Worm (Caenorhabditis elegans) whole organism, L4/young adult: ENCODE results near the gene Y24D9A.7.

ENCODE experiments used
- W03F9.2 ChIP-seq: fragments of 150-350 bp; optimal IDR thresholded peaks from 2 replicates; lab custom pipeline; 2014; ENCODE audit warnings: missing biosample characterization, missing genetic modification characterization
- him-1 ChIP-seq: sonication (generic microtip); optimal IDR thresholded peaks from 2 replicates; lab custom pipeline; 2016; ENCODE audit warnings: missing genotype, missing genetic modification reagents, missing genetic modification characterization, missing compliant biosample characterization

ce11 chrIV:4437825-4438224, 32.9 kb upstream of the Y24D9A.7 start:
- TF ChIP-seq him-1 (tag; lab: Kevin White, UChicago), result no peak
- TF ChIP-seq W03F9.2 (tag; lab: Kevin White, UChicago), result no peak
